Worm (Caenorhabditis elegans): ENCODE data around the gene C05D2.8.
A peak's percentile ranks its signal among the peaks of the same experiment; 100 is the strongest.

Gene C05D2.8

ce11 chrIII:5610276-5610675, at the start of gene C05D2.8:
Gene C05D2.8 (minus strand): TSS chrIII:5610346.
- TF ChIP-seq W03F9.2 (tag; optimal IDR thresholded peaks at IDR 0.05) (no peak), dao-5 (tag; optimal IDR thresholded peaks at IDR 0.05) (no peak)

- TF ChIP-seq W03F9.2 (tag; optimal IDR thresholded peaks at IDR 0.05) (no peak), him-1 (tag; optimal IDR thresholded peaks at IDR 0.05) (no peak), dao-5 (tag; optimal IDR thresholded peaks at IDR 0.05) (no peak)
These were observed 46.8 kb upstream of the C05D2.8 start, which contains the start of gene sdz-21 for ce11 chrIII:5656941-5657340. Gene sdz-21 (minus strand): TSS chrIII:5657041.

ce11 chrIII:5653692-5654105, 43.6 kb upstream of the C05D2.8 start:
- TF ChIP-seq dao-5 (tag; optimal IDR thresholded peaks at IDR 0.05): no peak
- TF ChIP-seq him-1 (tag; optimal IDR thresholded peaks at IDR 0.05): no peak
- TF ChIP-seq W03F9.2 (tag; optimal IDR thresholded peaks at IDR 0.05): peak; percentile 20

ce11 chrIII:5642692-5643091, 32.5 kb upstream of the C05D2.8 start:
- no peak for TF ChIP-seq him-1 (tag; optimal IDR thresholded peaks at IDR 0.05)
- TF ChIP-seq dao-5 (tag; optimal IDR thresholded peaks at IDR 0.05): no peak
- TF ChIP-seq W03F9.2 (tag; optimal IDR thresholded peaks at IDR 0.05): no peak

- TF ChIP-seq him-1 (tag; optimal IDR thresholded peaks at IDR 0.05) (no peak), W03F9.2 (tag; optimal IDR thresholded peaks at IDR 0.05) (no peak), dao-5 (tag; optimal IDR thresholded peaks at IDR 0.05) (no peak)
These were observed 29.7 kb upstream of the C05D2.8 start for ce11 chrIII:5639893-5640292.

DNA sequence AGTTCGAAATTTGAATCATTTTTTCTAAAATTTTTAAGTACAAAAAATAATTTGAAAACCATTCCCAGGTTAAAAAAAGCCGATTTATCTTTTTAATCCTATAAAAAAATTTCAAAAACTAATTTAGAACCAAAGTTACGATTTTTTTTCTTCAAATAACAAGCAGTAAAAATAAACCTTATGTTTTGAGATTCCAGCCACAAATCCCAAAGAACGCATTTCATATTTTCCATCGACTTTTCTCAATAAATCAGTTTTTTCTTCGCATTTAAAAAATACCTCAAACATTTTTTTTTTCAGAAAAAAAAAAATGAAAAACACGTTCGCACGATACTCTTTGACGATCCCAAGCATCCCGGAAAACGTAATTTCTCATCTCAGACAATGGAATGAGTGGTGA, 25.0 kb upstream of the C05D2.8 start, which contains the start of gene ckk-1:
Gene ckk-1, plus strand, starts transcription at position 301 of the 400 bp plus-strand sequence.
- no peak for TF ChIP-seq dao-5 (tag; optimal IDR thresholded peaks at IDR 0.05)
- TF ChIP-seq him-1 (tag; optimal IDR thresholded peaks at IDR 0.05): no peak
- no peak for TF ChIP-seq W03F9.2 (tag; optimal IDR thresholded peaks at IDR 0.05)

DNA sequence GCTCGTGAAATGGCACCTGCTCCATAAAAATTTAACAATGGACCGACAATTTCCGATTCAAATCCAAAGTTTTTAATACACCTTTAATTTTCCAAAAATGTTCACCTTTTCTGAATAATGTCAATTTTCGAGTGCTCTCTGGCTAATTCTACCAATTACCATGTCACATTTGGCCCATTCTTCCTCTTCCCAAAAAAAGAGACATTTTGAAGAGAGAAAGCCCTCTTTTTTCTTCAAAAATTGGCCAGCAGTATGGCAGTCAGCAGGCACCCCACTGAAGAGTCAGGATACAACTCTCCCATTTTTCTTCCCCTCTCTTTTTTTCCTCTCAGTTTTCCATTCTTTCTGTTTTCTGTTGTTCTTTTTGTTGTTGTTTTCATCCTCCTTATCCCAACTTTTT, 24.4 kb upstream of the C05D2.8 start:
- no peak for TF ChIP-seq dao-5 (tag; optimal IDR thresholded peaks at IDR 0.05)
- no peak for TF ChIP-seq W03F9.2 (tag; optimal IDR thresholded peaks at IDR 0.05)
- TF ChIP-seq him-1 (tag; optimal IDR thresholded peaks at IDR 0.05): no peak

DNA sequence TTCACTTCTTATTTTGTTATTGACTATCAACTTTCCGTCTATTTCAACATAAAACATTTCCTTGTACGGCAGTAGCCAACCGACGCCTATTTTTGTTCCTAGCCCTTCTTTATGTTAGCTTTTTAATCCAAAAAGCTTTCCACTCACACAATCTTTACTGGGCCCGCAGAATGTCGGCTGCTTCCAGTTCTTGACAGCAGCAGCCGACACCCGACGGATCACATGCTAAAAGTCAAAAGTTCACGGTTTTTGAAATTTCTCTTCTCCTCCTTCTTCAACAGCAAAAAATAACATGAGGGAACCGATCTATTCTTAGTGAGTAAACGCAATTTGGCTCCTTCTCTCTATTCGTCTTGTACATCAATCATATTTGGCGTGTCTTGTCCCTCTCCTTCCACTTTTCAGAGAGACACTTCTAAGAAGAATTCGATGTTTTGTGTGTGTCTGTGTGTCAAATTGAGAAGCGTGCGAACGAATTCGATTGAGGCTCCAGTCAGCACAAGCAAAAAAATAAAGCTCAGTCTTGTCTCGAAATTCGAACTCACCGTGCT, 22.4 kb upstream of the C05D2.8 start:
- TF ChIP-seq W03F9.2 (tag; optimal IDR thresholded peaks at IDR 0.05): no peak
- no peak for TF ChIP-seq dao-5 (tag; optimal IDR thresholded peaks at IDR 0.05)
- TF ChIP-seq him-1 (tag; optimal IDR thresholded peaks at IDR 0.05): no peak

ce11 chrIII:5630350-5630749, 20.2 kb upstream of the C05D2.8 start:
- TF ChIP-seq him-1 (tag; optimal IDR thresholded peaks at IDR 0.05) (no peak), W03F9.2 (tag; optimal IDR thresholded peaks at IDR 0.05) (no peak), dao-5 (tag; optimal IDR thresholded peaks at IDR 0.05) (no peak)

DNA sequence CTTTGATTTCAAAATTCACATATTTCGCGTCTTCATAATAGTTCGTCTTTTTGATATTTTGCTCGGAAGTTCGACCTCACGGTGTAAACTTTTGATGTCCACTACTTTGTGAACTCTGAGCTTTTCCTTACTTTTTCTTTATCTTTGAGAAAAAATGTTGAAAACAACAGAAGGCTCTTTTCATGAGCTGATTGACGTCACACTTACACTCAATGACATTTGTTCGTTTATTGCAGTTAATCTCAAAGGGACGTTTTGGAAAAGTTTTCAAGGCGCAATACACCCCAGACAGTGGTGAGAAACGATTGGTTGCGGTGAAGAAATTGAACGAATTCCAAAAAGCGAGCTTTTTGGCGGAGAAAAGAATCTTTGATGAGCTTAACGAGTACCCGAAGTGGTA, 19.1 kb upstream of the C05D2.8 start:
- TF ChIP-seq W03F9.2 (tag; optimal IDR thresholded peaks at IDR 0.05): no peak
- no peak for TF ChIP-seq him-1 (tag; optimal IDR thresholded peaks at IDR 0.05)
- no peak for TF ChIP-seq dao-5 (tag; optimal IDR thresholded peaks at IDR 0.05)

- TF ChIP-seq W03F9.2 (tag; optimal IDR thresholded peaks at IDR 0.05) (no peak), dao-5 (tag; optimal IDR thresholded peaks at IDR 0.05) (no peak), him-1 (tag; optimal IDR thresholded peaks at IDR 0.05) (no peak)
These were observed 14.7 kb upstream of the C05D2.8 start, which contains the start of gene daf-4 for ce11 chrIII:5624835-5625234. Gene daf-4 (plus strand): TSS chrIII:5625135.

- no peak for TF ChIP-seq dao-5 (tag; optimal IDR thresholded peaks at IDR 0.05)
- no peak for TF ChIP-seq W03F9.2 (tag; optimal IDR thresholded peaks at IDR 0.05)
- no peak for TF ChIP-seq him-1 (tag; optimal IDR thresholded peaks at IDR 0.05)
These were observed 13.3 kb upstream of the C05D2.8 start for ce11 chrIII:5623418-5623817.

- no peak for TF ChIP-seq dao-5 (tag; optimal IDR thresholded peaks at IDR 0.05)
- TF ChIP-seq him-1 (tag; optimal IDR thresholded peaks at IDR 0.05): no peak
- TF ChIP-seq W03F9.2 (tag; optimal IDR thresholded peaks at IDR 0.05): no peak
These were observed 12.3 kb upstream of the C05D2.8 start for ce11 chrIII:5622232-5623009.

ce11 chrIII:5621236-5621635, 11.1 kb upstream of the C05D2.8 start:
- no peak for TF ChIP-seq dao-5 (tag; optimal IDR thresholded peaks at IDR 0.05)
- TF ChIP-seq W03F9.2 (tag; optimal IDR thresholded peaks at IDR 0.05): peak; percentile 35
- peak; percentile 57 for TF ChIP-seq him-1 (tag; optimal IDR thresholded peaks at IDR 0.05)

Data from whole organism, L4/young adult.